Worm (Caenorhabditis elegans) whole organism, mixed stage, embryonic: ENCODE data around the gene let-721.

ENCODE experiments used
- lsy-2 ChIP-seq: fragments of 150-350 bp; optimal IDR thresholded peaks from 2 replicates; lab custom pipeline; 2014; ENCODE audit warnings: missing biosample characterization, missing genetic modification characterization
- mab-5 ChIP-seq: fragments of 150-350 bp; optimal IDR thresholded peaks from 2 replicates; lab custom pipeline; 2014; ENCODE audit warnings: missing biosample characterization, missing genetic modification characterization
- mls-2 ChIP-seq: sonication (generic microtip); optimal IDR thresholded peaks from 2 replicates; lab custom pipeline; 2016; ENCODE audit warnings: mild to moderate bottlenecking, missing genetic modification characterization, moderate library complexity, missing compliant biosample characterization
- nhr-28 ChIP-seq: fragments of 150-350 bp; optimal IDR thresholded peaks from 2 replicates; lab custom pipeline; 2014; ENCODE audit warnings: missing biosample characterization, missing genetic modification characterization
- nhr-76 ChIP-seq: sonication (generic microtip); optimal IDR thresholded peaks from 2 replicates; lab custom pipeline; 2017; ENCODE audit warnings: missing biosample characterization, missing genetic modification characterization
- pha-4 ChIP-seq: fragments of 150-350 bp; optimal IDR thresholded peaks from 2 replicates; lab custom pipeline; 2018; ENCODE audit warnings: missing biosample characterization, missing genetic modification reagents, missing genetic modification characterization
- snpc-4 ChIP-seq: fragments of 150-350 bp; optimal IDR thresholded peaks from 2 replicates; lab custom pipeline; 2014; ENCODE audit warnings: missing biosample characterization, missing genetic modification characterization
- sptf-1 ChIP-seq: sonication (generic microtip); optimal IDR thresholded peaks from 2 replicates; lab custom pipeline; 2017; ENCODE audit warnings: mild to moderate bottlenecking, missing genetic modification characterization, moderate library complexity, missing compliant biosample characterization
- unc-39 ChIP-seq: fragments of 150-350 bp; optimal IDR thresholded peaks from 2 replicates; lab custom pipeline; 2014; ENCODE audit warnings: missing biosample characterization, missing genetic modification characterization
- unc-62 ChIP-seq: fragments of 150-350 bp; optimal IDR thresholded peaks from 2 replicates; lab custom pipeline; 2014; ENCODE audit warnings: missing biosample characterization, missing genetic modification reagents, missing genetic modification characterization

ce11 chrIII:6411914-6412313 lies 34.8 kb downstream of the let-721 start, which contains the start of gene C05D11.5:
- no peak for TF ChIP-seq nhr-76 (tag; lab: Kevin White, UChicago)
- TF ChIP-seq lsy-2 (tag; lab: Kevin White, UChicago): no peak
- TF ChIP-seq pha-4: no peak
- no peak for TF ChIP-seq unc-39 (tag; lab: Kevin White, UChicago)
- no peak for TF ChIP-seq snpc-4 (tag; lab: Kevin White, UChicago)
- no peak for TF ChIP-seq sptf-1 (tag; lab: Kevin White, UChicago)
- no peak for TF ChIP-seq nhr-28 (tag; lab: Kevin White, UChicago)
- TF ChIP-seq unc-62 (GFP tag; lab: Kevin White, UChicago): no peak
- no peak for TF ChIP-seq mls-2 (tag; lab: Kevin White, UChicago)
- TF ChIP-seq mab-5 (tag; lab: Kevin White, UChicago): no peak
